Worm (Caenorhabditis elegans) whole organism, L2 larva: ENCODE data around the gene nas-38.

ENCODE experiments used
- blmp-1 ChIP-seq: sonication (generic microtip); optimal IDR thresholded peaks from 2 replicates; lab custom pipeline; 2017; ENCODE audit warnings: missing genetic modification characterization, mild to moderate bottlenecking, missing compliant biosample characterization, antibody characterized with exemption, moderate library complexity; ENCODE audit not compliant: insufficient read depth
- ceh-82 ChIP-seq: fragments of 150-350 bp; optimal IDR thresholded peaks from 2 replicates; lab custom pipeline; 2014; ENCODE audit warnings: missing biosample characterization, missing genetic modification characterization
- egl-27 ChIP-seq: sonication (generic microtip); optimal IDR thresholded peaks from 3 replicates; lab custom pipeline; 2017; ENCODE audit warnings: missing biosample characterization, missing genetic modification reagents, missing genetic modification characterization
- elt-1 ChIP-seq: fragments of 150-350 bp; optimal IDR thresholded peaks from 2 replicates; lab custom pipeline; 2014; ENCODE audit warnings: missing biosample characterization, missing genetic modification characterization
- fos-1 ChIP-seq: fragments of 150-350 bp; optimal IDR thresholded peaks from 2 replicates; lab custom pipeline; 2014; ENCODE audit warnings: missing biosample characterization, missing genetic modification characterization
- mbf-1 ChIP-seq: sonication (generic microtip); optimal IDR thresholded peaks from 2 replicates; lab custom pipeline; 2017; ENCODE audit warnings: missing biosample characterization, missing genetic modification characterization
- nhr-11 ChIP-seq: fragments of 150-350 bp; optimal IDR thresholded peaks from 2 replicates; lab custom pipeline; 2014; ENCODE audit warnings: missing biosample characterization, missing genetic modification characterization
- nhr-21 ChIP-seq: fragments of 150-350 bp; optimal IDR thresholded peaks from 2 replicates; lab custom pipeline; 2014; ENCODE audit warnings: missing biosample characterization, missing genetic modification characterization
- unc-39 ChIP-seq: fragments of 150-350 bp; optimal IDR thresholded peaks from 2 replicates; lab custom pipeline; 2014; ENCODE audit warnings: missing biosample characterization, missing genetic modification characterization
- unc-55 ChIP-seq: fragments of 150-350 bp; sonication (generic microtip); optimal IDR thresholded peaks from 3 replicates; lab custom pipeline; 2014; ENCODE audit warnings: missing biosample characterization, missing genetic modification reagents, missing genetic modification characterization
- ztf-4 ChIP-seq: fragments of 150-350 bp; optimal IDR thresholded peaks from 2 replicates; lab custom pipeline; 2014; ENCODE audit warnings: missing biosample characterization, missing genetic modification characterization

DNA sequence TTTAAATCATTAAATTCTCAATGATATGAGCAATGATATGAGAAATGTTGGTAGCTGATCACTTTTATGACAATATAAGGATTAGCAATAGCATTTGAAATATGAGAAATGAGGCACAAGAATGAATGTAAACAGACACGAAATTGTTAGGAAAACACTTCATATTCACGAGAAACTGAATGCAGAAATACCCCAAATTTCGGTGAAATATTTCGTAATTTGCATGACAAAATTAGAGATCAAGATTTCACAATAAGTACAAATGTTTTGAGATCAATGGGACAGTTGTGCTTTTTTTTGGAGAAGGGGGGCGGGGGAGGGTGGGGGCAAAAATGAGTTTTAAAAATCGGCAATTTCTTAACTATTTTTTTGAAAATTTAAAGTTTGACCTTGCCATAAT lies 21.6 kb upstream of the nas-38 start:
- no peak for TF ChIP-seq elt-1 (tag; lab: Kevin White, UChicago)
- no peak for TF ChIP-seq ceh-82 (tag; lab: Kevin White, UChicago)
- TF ChIP-seq mbf-1 = no peak
- no peak for TF ChIP-seq fos-1 (tag; lab: Kevin White, UChicago)
- no peak for TF ChIP-seq blmp-1 (tag; lab: Kevin White, UChicago)
- TF ChIP-seq unc-39 = no peak
- TF ChIP-seq nhr-11 = no peak
- TF ChIP-seq nhr-21 (tag; lab: Kevin White, UChicago) = no peak
- no peak for TF ChIP-seq egl-27
- no peak for TF ChIP-seq unc-55 (GFP tag; lab: Kevin White, UChicago)
- no peak for TF ChIP-seq ztf-4 (tag; lab: Kevin White, UChicago)
